Worm (Caenorhabditis elegans): ENCODE measurements around the gene Y79H2A.3.

ce11 chrIII:12094158-12094856 lies 42.2 kb upstream of the Y79H2A.3 start:
- TF ChIP-seq pha-4 (tag; optimal IDR thresholded peaks at IDR 0.05) (no peak), lin-13 (tag; optimal IDR thresholded peaks at IDR 0.05) (no peak), lsy-2 (tag; optimal IDR thresholded peaks at IDR 0.05) (no peak), unc-39 (tag; optimal IDR thresholded peaks at IDR 0.05) (no peak), ztf-11 (tag; optimal IDR thresholded peaks at IDR 0.05) (no peak), hlh-1 (tag; optimal IDR thresholded peaks at IDR 0.05) (no peak), ces-1 (GFP tag; optimal IDR thresholded peaks at IDR 0.05) (no peak), sptf-1 (tag; optimal IDR thresholded peaks at IDR 0.05) (no peak), drap-1 (GFP tag; optimal IDR thresholded peaks at IDR 0.05) (no peak), unc-62 (GFP tag; optimal IDR thresholded peaks at IDR 0.05) (no peak), mep-1 (tag; optimal IDR thresholded peaks at IDR 0.05) (no peak), mls-2 (tag; optimal IDR thresholded peaks at IDR 0.05) (no peak)

All from whole organism, mixed stage, embryonic.